Fruit fly (Drosophila melanogaster): ENCODE data around the gene E2f1.

The E2f1 gene

DNA sequence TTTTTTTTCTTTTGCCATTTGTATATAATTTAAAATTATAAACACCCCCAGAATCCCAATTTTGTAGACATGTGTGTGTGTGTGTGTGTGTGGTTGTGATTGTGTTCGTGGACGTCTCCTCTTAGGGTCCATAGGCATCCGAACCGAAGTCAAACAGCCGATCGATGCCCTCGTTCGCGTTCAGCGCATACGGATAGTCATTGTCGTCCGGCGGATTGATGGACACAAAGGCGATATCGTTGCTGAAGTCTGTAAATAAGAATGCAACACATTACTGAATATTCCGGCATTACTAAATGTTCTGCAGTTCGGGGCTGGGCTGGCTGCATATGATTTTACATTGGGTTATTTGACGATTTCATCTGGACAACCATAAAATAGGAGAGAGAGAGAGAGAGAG is 39.2 kb downstream of the E2f1 start:
- TF ChIP-seq Mio (GFP tag; optimal IDR thresholded peaks at IDR 0.05) = no peak
- no peak for TF ChIP-seq rgr (GFP tag; optimal IDR thresholded peaks at IDR 0.05)
- TF ChIP-seq Dfd (GFP tag; optimal IDR thresholded peaks at IDR 0.05) = peak; percentile 20
- TF ChIP-seq jim (GFP tag; optimal IDR thresholded peaks at IDR 0.05) = no peak

DNA sequence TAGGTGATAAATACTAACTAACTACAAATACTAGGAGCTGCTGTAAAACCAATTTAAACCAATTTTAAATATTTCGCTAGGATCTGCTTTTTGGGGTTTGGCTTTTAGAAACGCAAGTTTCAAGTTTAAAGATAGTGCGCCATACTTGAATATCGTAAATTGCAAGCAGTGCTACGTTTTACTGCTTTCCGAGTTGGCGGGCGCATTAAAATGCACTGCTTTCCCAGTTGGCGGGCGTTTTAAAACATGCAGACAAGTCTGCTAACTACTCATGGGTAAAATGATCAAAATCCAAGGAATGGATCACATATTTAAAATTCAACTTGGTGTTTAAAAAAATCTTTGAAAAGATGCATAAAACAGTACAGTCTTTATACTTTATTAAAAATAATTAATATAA is 40.9 kb downstream of the E2f1 start:
- TF ChIP-seq N (GFP tag; optimal IDR thresholded peaks at IDR 0.05) (peak; percentile 87), GATAd (GFP tag; optimal IDR thresholded peaks at IDR 0.05) (no peak), usp (GFP tag; optimal IDR thresholded peaks at IDR 0.05) (no peak), Rel (GFP tag; optimal IDR thresholded peaks at IDR 0.05) (no peak), Rel (tag; optimal IDR thresholded peaks at IDR 0.05) (no peak), Sp1 (GFP tag; optimal IDR thresholded peaks at IDR 0.05) (no peak), tai (GFP tag; optimal IDR thresholded peaks at IDR 0.05) (no peak), Myc (optimal IDR thresholded peaks at IDR 0.05) (peak; percentile 66), ey (GFP tag; optimal IDR thresholded peaks at IDR 0.05) (no peak), CG32264 (GFP tag; optimal IDR thresholded peaks at IDR 0.05) (no peak), Hr83 (GFP tag; optimal IDR thresholded peaks at IDR 0.05; ENCODE audit: poor library complexity, severe bottlenecking) (no peak), foxo (GFP tag; optimal IDR thresholded peaks at IDR 0.05) (no peak), Hr78 (GFP tag; optimal IDR thresholded peaks at IDR 0.05) (peak; percentile 10), Vsx2 (GFP tag; optimal IDR thresholded peaks at IDR 0.05; ENCODE audit: partially characterized antibody) (peak; percentile 78), Dif (GFP tag; optimal IDR thresholded peaks at IDR 0.05; ENCODE audit: partially characterized antibody) (no peak)

- TF ChIP-seq jim (GFP tag; optimal IDR thresholded peaks at IDR 0.05) = peak; percentile 63
- TF ChIP-seq dl (GFP tag; optimal IDR thresholded peaks at IDR 0.05; ENCODE audit: insufficient read depth in 1 of 2, partially characterized antibody in 2 of 2) = peak; percentile 3 to 48
- TF ChIP-seq tai (GFP tag; optimal IDR thresholded peaks at IDR 0.05) = peak; percentile 86
- peak; percentile 87 for TF ChIP-seq h (GFP tag; optimal IDR thresholded peaks at IDR 0.05)
- TF ChIP-seq foxo (GFP tag; optimal IDR thresholded peaks at IDR 0.05) = peak; percentile 38 to 88
- TF ChIP-seq Abd-B (GFP tag; optimal IDR thresholded peaks at IDR 0.05) = no peak
- TF ChIP-seq CG9705 (GFP tag; optimal IDR thresholded peaks at IDR 0.05) = peak; percentile 42
- peak; percentile 98 for TF ChIP-seq Hr83 (GFP tag; optimal IDR thresholded peaks at IDR 0.05; ENCODE audit: poor library complexity, severe bottlenecking)
- TF ChIP-seq Mio (GFP tag; optimal IDR thresholded peaks at IDR 0.05) = no peak
- TF ChIP-seq brk (GFP tag; optimal IDR thresholded peaks at IDR 0.05) = peak; percentile 71
- no peak for TF ChIP-seq Hr78 (GFP tag; optimal IDR thresholded peaks at IDR 0.05)
- TF ChIP-seq sage (GFP tag; optimal IDR thresholded peaks at IDR 0.05) = peak; percentile 27
- TF ChIP-seq fru (GFP tag; optimal IDR thresholded peaks at IDR 0.05) = peak; percentile 79
- TF ChIP-seq woc (GFP tag; optimal IDR thresholded peaks at IDR 0.05) = peak; percentile 33
- no peak for TF ChIP-seq Dfd (GFP tag; optimal IDR thresholded peaks at IDR 0.05)
- TF ChIP-seq usp (GFP tag; optimal IDR thresholded peaks at IDR 0.05) = no peak
- TF ChIP-seq sv (GFP tag; optimal IDR thresholded peaks at IDR 0.05) = peak; percentile 55
- peak; percentile 60 for TF ChIP-seq Dif (GFP tag; optimal IDR thresholded peaks at IDR 0.05; ENCODE audit: partially characterized antibody)
- peak; percentile 90 for TF ChIP-seq Jra (GFP tag; optimal IDR thresholded peaks at IDR 0.05)
- TF ChIP-seq lola (GFP tag; optimal IDR thresholded peaks at IDR 0.05) = no peak
- TF ChIP-seq N (GFP tag; optimal IDR thresholded peaks at IDR 0.05) = no peak
- TF ChIP-seq CrebA (GFP tag; optimal IDR thresholded peaks at IDR 0.05; ENCODE audit: borderline replicate concordance) = peak; percentile 33
- TF ChIP-seq psq (GFP tag; optimal IDR thresholded peaks at IDR 0.05) = peak; percentile 66
- peak; percentile 66 for TF ChIP-seq HLH106 (tag; optimal IDR thresholded peaks at IDR 0.05)
- peak; percentile 67 for TF ChIP-seq dsf (GFP tag; optimal IDR thresholded peaks at IDR 0.05; ENCODE audit: borderline replicate concordance)
- TF ChIP-seq OdsH (GFP tag; optimal IDR thresholded peaks at IDR 0.05) = peak; percentile 79
- peak; percentile 55 for TF ChIP-seq CG32264 (GFP tag; optimal IDR thresholded peaks at IDR 0.05)
- peak; percentile 78 for TF ChIP-seq Sp1 (GFP tag; optimal IDR thresholded peaks at IDR 0.05)
- peak; percentile 42 for TF ChIP-seq GATAd (GFP tag; optimal IDR thresholded peaks at IDR 0.05)
- TF ChIP-seq Myc (optimal IDR thresholded peaks at IDR 0.05) = peak; percentile 36
- TF ChIP-seq Rel (GFP tag; optimal IDR thresholded peaks at IDR 0.05) = no peak
- peak; percentile 70 for TF ChIP-seq Rel (tag; optimal IDR thresholded peaks at IDR 0.05)
- peak; percentile 59 for TF ChIP-seq dmrt93B (GFP tag; optimal IDR thresholded peaks at IDR 0.05)
- TF ChIP-seq pan (optimal IDR thresholded peaks at IDR 0.05) = no peak
- TF ChIP-seq rgr (GFP tag; optimal IDR thresholded peaks at IDR 0.05) = peak; percentile 87
- TF ChIP-seq br (GFP tag; optimal IDR thresholded peaks at IDR 0.05) = peak; percentile 84
- no peak for TF ChIP-seq Vsx2 (GFP tag; optimal IDR thresholded peaks at IDR 0.05; ENCODE audit: partially characterized antibody)
- TF ChIP-seq ey (GFP tag; optimal IDR thresholded peaks at IDR 0.05) = peak; percentile 61
- peak; percentile 92 for TF ChIP-seq Hnf4 (GFP tag; optimal IDR thresholded peaks at IDR 0.05)
Observed at dm6 chr3R:21619117-21619650, 41.5 kb downstream of the E2f1 start, which contains the start of gene InR. TSS of gene InR (minus strand) at chr3R:21619321.

All from whole organism, wandering third instar larva.